Worm (Caenorhabditis elegans) whole organism, L1 larva: Measurements from ENCODE around the gene dgk-4.

Experiments used
- C04F5.9 ChIP-seq: sonication (generic microtip); optimal IDR thresholded peaks from 2 replicates; lab custom pipeline; 2016; ENCODE audit warnings: missing genetic modification characterization, missing compliant biosample characterization
- C16A3.4 ChIP-seq: fragments of 150-350 bp; optimal IDR thresholded peaks from 2 replicates; lab custom pipeline; 2014; ENCODE audit warnings: missing biosample characterization, missing genetic modification characterization
- C34B4.2 ChIP-seq: sonication (generic microtip); optimal IDR thresholded peaks from 2 replicates; lab custom pipeline; 2017; ENCODE audit warnings: mild to moderate bottlenecking, missing genetic modification characterization, missing compliant biosample characterization
- Y116A8C.19 ChIP-seq: sonication (generic microtip); optimal IDR thresholded peaks from 2 replicates; lab custom pipeline; 2016; ENCODE audit warnings: missing compliant biosample characterization, missing genetic modification characterization, borderline replicate concordance
- aly-2 ChIP-seq: fragments of 150-350 bp; optimal IDR thresholded peaks from 2 replicates; lab custom pipeline; 2014; ENCODE audit warnings: missing biosample characterization, missing genetic modification characterization
- blmp-1 ChIP-seq: fragments of 150-350 bp; optimal IDR thresholded peaks from 2 replicates; lab custom pipeline; 2014; ENCODE audit warnings: missing biosample characterization, missing genetic modification characterization
- ceh-82 ChIP-seq, 3 experiments: fragments of 150-350 bp in 1 of 3; sonication (generic microtip) in 2 of 3; optimal IDR thresholded peaks; 2 replicates each; lab custom pipeline; 2014 to 2017; ENCODE audit warnings: missing biosample characterization in 3 of 3, missing genetic modification characterization in 3 of 3
- dpl-1 ChIP-seq, 3 experiments: fragments of 150-350 bp in 2 of 3; sonication (generic microtip) in 1 of 3; optimal IDR thresholded peaks; 2 replicates each; lab custom pipeline; 2014 to 2017; ENCODE audit warnings: missing biosample characterization in 3 of 3, missing genetic modification characterization in 3 of 3, missing genetic modification reagents in 3 of 3
- dsc-1 ChIP-seq: sonication (generic microtip); optimal IDR thresholded peaks from 2 replicates; lab custom pipeline; 2016; ENCODE audit warnings: mild to moderate bottlenecking, missing genetic modification characterization, missing compliant biosample characterization
- efl-3 ChIP-seq: fragments of 200-800 bp; sonication (Bioruptor generic); optimal IDR thresholded peaks from 2 replicates; lab custom pipeline; 2018; ENCODE audit warnings: mild to moderate bottlenecking, missing genetic modification characterization, missing compliant biosample characterization
- egl-13 ChIP-seq: sonication (generic microtip); optimal IDR thresholded peaks from 2 replicates; lab custom pipeline; 2016; ENCODE audit warnings: missing genotype, missing genetic modification reagents, missing genetic modification characterization, missing compliant biosample characterization
- egl-27 ChIP-seq, 2 experiments: fragments of 150-350 bp in 1 of 2; sonication (generic microtip); optimal IDR thresholded peaks; 3 replicates each; lab custom pipeline; 2017 to 2018; ENCODE audit warnings: missing biosample characterization in 2 of 2, missing genetic modification characterization in 2 of 2, missing genetic modification reagents in 2 of 2
- elt-2 ChIP-seq: sonication (generic microtip); optimal IDR thresholded peaks from 2 replicates; lab custom pipeline; 2016; ENCODE audit warnings: missing genetic modification characterization, mild to moderate bottlenecking, inconsistent platforms, missing compliant biosample characterization, missing genetic modification reagents
- elt-3 ChIP-seq, 6 experiments: fragments of 150-350 bp in 1 of 6; sonication (generic microtip); optimal IDR thresholded peaks; 2 replicates each; lab custom pipeline; 2017 to 2018; ENCODE audit warnings: missing biosample characterization in 6 of 6, missing genetic modification characterization in 6 of 6, inconsistent platforms in 1 of 6
- fkh-4 ChIP-seq: sonication (generic microtip); optimal IDR thresholded peaks from 2 replicates; lab custom pipeline; 2016; ENCODE audit warnings: missing compliant biosample characterization, missing genetic modification characterization, borderline replicate concordance
- fkh-8 ChIP-seq: sonication (generic microtip); optimal IDR thresholded peaks from 2 replicates; lab custom pipeline; 2016; ENCODE audit warnings: mild to moderate bottlenecking, missing genetic modification characterization, missing compliant biosample characterization
- fos-1 ChIP-seq: fragments of 150-350 bp; optimal IDR thresholded peaks from 2 replicates; lab custom pipeline; 2014; ENCODE audit warnings: missing biosample characterization, missing genetic modification characterization
- hlh-17 ChIP-seq: fragments of 200-800 bp; sonication (Bioruptor generic); optimal IDR thresholded peaks from 2 replicates; lab custom pipeline; 2018; ENCODE audit warnings: missing genetic modification characterization, mild to moderate bottlenecking, missing compliant biosample characterization, moderate library complexity, borderline replicate concordance
- hpl-2 ChIP-seq: fragments of 150-350 bp; optimal IDR thresholded peaks from 2 replicates; lab custom pipeline; 2014; ENCODE audit warnings: missing biosample characterization, missing genetic modification reagents, missing genetic modification characterization
- irx-1 ChIP-seq: sonication (generic microtip); optimal IDR thresholded peaks from 2 replicates; lab custom pipeline; 2016; ENCODE audit warnings: missing genetic modification characterization, missing compliant biosample characterization
- isw-1 ChIP-seq: fragments of 200-800 bp; sonication (Bioruptor generic); IDR thresholded peaks from 2 replicates; pipeline ENCODE4 v1.3.6; 2022; ENCODE audit warnings: missing genetic modification characterization, missing compliant biosample characterization
- jun-1 ChIP-seq: fragments of 150-350 bp; optimal IDR thresholded peaks from 2 replicates; lab custom pipeline; 2014; ENCODE audit warnings: missing biosample characterization, missing genetic modification reagents, missing genetic modification characterization
- lin-13 ChIP-seq: fragments of 150-350 bp; optimal IDR thresholded peaks from 2 replicates; lab custom pipeline; 2014; ENCODE audit warnings: missing biosample characterization, missing genetic modification reagents, missing genetic modification characterization
- lin-15B ChIP-seq: fragments of 150-350 bp; sonication (generic microtip); optimal IDR thresholded peaks from 3 replicates; lab custom pipeline; 2014; ENCODE audit warnings: missing biosample characterization, missing genetic modification characterization
- lin-35 ChIP-seq, 2 experiments: fragments of 150-350 bp; optimal IDR thresholded peaks; 2 replicates each; lab custom pipeline; 2014; ENCODE audit warnings: missing biosample characterization in 2 of 2, missing genetic modification characterization in 2 of 2, missing genetic modification reagents in 2 of 2
- lir-3 ChIP-seq: sonication (generic microtip); optimal IDR thresholded peaks from 2 replicates; lab custom pipeline; 2016; ENCODE audit warnings: mild to moderate bottlenecking, missing genetic modification characterization, moderate library complexity, missing compliant biosample characterization; ENCODE audit not compliant: poor library complexity
- lsy-2 ChIP-seq, 2 experiments: fragments of 150-350 bp; optimal IDR thresholded peaks; 2 replicates each; lab custom pipeline; 2014; ENCODE audit warnings: missing biosample characterization in 2 of 2, missing genetic modification characterization in 2 of 2
- mdl-1 ChIP-seq, 2 experiments: fragments of 150-350 bp; optimal IDR thresholded peaks; 2 replicates each; lab custom pipeline; 2014 to 2017; ENCODE audit warnings: missing biosample characterization in 2 of 2, missing genetic modification characterization in 2 of 2, inconsistent platforms in 1 of 2
- mep-1 ChIP-seq: fragments of 150-350 bp; optimal IDR thresholded peaks from 2 replicates; lab custom pipeline; 2014; ENCODE audit warnings: missing biosample characterization, missing genetic modification characterization
- nhr-12 ChIP-seq: sonication (generic microtip); optimal IDR thresholded peaks from 2 replicates; lab custom pipeline; 2017; ENCODE audit warnings: missing biosample characterization, missing genetic modification characterization
- nhr-20 ChIP-seq: sonication (generic microtip); optimal IDR thresholded peaks from 2 replicates; lab custom pipeline; 2016; ENCODE audit warnings: mild to moderate bottlenecking, missing genetic modification characterization, missing compliant biosample characterization
- nhr-237 ChIP-seq: fragments of 150-350 bp; optimal IDR thresholded peaks from 2 replicates; lab custom pipeline; 2014; ENCODE audit warnings: missing biosample characterization, missing genetic modification characterization
- nhr-47 ChIP-seq: sonication (generic microtip); optimal IDR thresholded peaks from 2 replicates; lab custom pipeline; 2016; ENCODE audit warnings: mild to moderate bottlenecking, missing genetic modification characterization, moderate library complexity, missing compliant biosample characterization
- nhr-85 ChIP-seq: sonication (generic microtip); peaks from one replicate; lab custom pipeline; 2016; ENCODE audit warnings: missing genetic modification characterization, inconsistent platforms, missing compliant biosample characterization
- nhr-90 ChIP-seq: sonication (generic microtip); optimal IDR thresholded peaks from 2 replicates; lab custom pipeline; 2016; ENCODE audit warnings: mild to moderate bottlenecking, missing genetic modification characterization, missing compliant biosample characterization; ENCODE audit not compliant: poor library complexity
- pax-3 ChIP-seq: fragments of 200-800 bp; sonication (Bioruptor generic); optimal IDR thresholded peaks from 2 replicates; lab custom pipeline; 2018; ENCODE audit warnings: mild to moderate bottlenecking, missing genetic modification characterization, moderate library complexity, missing compliant biosample characterization
- pqm-1 ChIP-seq: sonication (generic microtip); optimal IDR thresholded peaks from 3 replicates; lab custom pipeline; 2017; ENCODE audit warnings: missing biosample characterization, missing genetic modification characterization
- rnt-1 ChIP-seq: sonication (generic microtip); optimal IDR thresholded peaks from 2 replicates; lab custom pipeline; 2016; ENCODE audit warnings: mild to moderate bottlenecking, missing genetic modification characterization, moderate library complexity, missing compliant biosample characterization
- snpc-4 ChIP-seq: fragments of 150-350 bp; optimal IDR thresholded peaks from 2 replicates; lab custom pipeline; 2014; ENCODE audit warnings: missing biosample characterization, missing genetic modification characterization
- snu-23 ChIP-seq: sonication (generic microtip); optimal IDR thresholded peaks from 2 replicates; lab custom pipeline; 2016; ENCODE audit warnings: missing genetic modification characterization, missing compliant biosample characterization
- sox-4 ChIP-seq: sonication (generic microtip); optimal IDR thresholded peaks from 2 replicates; lab custom pipeline; 2016; ENCODE audit warnings: missing genetic modification characterization, missing compliant biosample characterization
- swsn-7 ChIP-seq: sonication (generic microtip); optimal IDR thresholded peaks from 2 replicates; lab custom pipeline; 2016; ENCODE audit warnings: missing genetic modification characterization, missing compliant biosample characterization
- tbx-2 ChIP-seq: sonication (generic microtip); optimal IDR thresholded peaks from 2 replicates; lab custom pipeline; 2016; ENCODE audit warnings: missing genetic modification characterization, missing compliant biosample characterization
- unc-62 ChIP-seq: fragments of 150-350 bp; optimal IDR thresholded peaks from 2 replicates; lab custom pipeline; 2014; ENCODE audit warnings: missing biosample characterization, missing genetic modification reagents, missing genetic modification characterization
- unc-98 ChIP-seq: fragments of 200-800 bp; sonication (Bioruptor generic); IDR thresholded peaks from 2 replicates; pipeline ENCODE4 v1.3.6; 2022; ENCODE audit warnings: missing genetic modification characterization, missing compliant biosample characterization
- vab-15 ChIP-seq: sonication (generic microtip); optimal IDR thresholded peaks from 2 replicates; lab custom pipeline; 2017; ENCODE audit warnings: missing genotype, mild to moderate bottlenecking, missing genetic modification characterization, missing compliant biosample characterization
- xbp-1 ChIP-seq: sonication (generic microtip); optimal IDR thresholded peaks from 2 replicates; lab custom pipeline; 2016; ENCODE audit warnings: missing genetic modification characterization, missing compliant biosample characterization
- ztf-11 ChIP-seq, 2 experiments: sonication (generic microtip); optimal IDR thresholded peaks; 2 replicates each; lab custom pipeline; 2016 to 2017; ENCODE audit warnings: missing genetic modification characterization in 2 of 2, missing biosample characterization in 1 of 2, missing compliant biosample characterization in 1 of 2
- ztf-4 ChIP-seq: fragments of 150-350 bp; optimal IDR thresholded peaks from 2 replicates; lab custom pipeline; 2014; ENCODE audit warnings: missing biosample characterization, missing genetic modification characterization

Gene dgk-4

DNA sequence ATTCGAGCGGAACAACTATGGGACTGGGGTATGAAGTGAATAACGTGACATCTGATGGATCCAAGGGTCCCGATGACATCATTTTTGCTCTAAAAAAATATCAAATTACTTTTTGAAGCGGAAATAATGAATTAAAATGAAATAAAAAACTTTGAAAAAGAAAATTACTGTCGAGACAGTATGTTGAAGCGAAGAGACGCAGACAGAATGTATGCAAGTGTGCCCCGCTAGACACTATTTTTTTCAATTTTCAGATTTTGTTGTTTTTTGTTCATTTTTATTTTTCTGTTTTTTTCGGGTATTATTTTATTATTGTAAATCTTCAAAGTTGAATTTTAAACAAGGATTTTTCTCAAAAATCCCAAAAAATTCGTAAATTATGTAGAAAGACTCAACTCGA lies 12.4 kb upstream of the dgk-4 start, which contains the start of gene F42A9.8 (continued):
- TF ChIP-seq dpl-1 (GFP tag; optimal IDR thresholded peaks at IDR 0.05; lab: Kevin White, UChicago) (peak in 1 of 3 experiments; percentile 30), lsy-2 (tag; optimal IDR thresholded peaks at IDR 0.05; lab: Kevin White, UChicago) (peak; percentile 18 to 49), sox-4 (tag; lab: Kevin White, UChicago) (no peak), snu-23 (GFP tag; lab: Kevin White, UChicago) (peak; percentile 35)

DNA sequence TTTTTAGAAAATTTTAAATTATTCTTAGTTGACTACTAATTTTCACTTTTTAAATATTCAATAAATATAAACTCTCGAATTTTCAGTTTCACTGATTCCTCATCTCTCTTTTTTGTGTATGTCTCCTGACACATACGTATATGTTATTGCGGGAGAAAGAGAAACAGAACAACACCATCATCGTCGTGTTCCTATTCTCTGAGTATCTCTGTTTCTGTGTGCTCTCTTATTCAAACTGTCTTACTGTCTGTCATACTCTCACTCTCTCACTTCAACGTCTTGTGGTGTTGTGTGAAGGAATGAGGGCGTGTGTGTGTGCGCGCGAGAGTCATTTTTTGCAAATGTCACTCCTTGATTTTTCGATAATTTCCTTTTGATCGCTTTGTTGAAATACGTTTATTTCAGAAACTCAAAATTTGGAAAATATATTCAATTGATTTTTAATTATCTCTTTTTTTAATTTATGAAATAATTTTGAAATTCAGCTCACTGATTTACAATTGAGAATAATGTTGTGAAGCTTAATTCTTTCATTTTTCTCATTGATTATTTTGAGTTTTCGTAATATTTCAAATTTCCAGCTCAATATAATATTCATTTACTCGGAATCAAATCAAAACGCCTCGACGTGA lies 10.9 kb upstream of the dgk-4 start, which contains the start of gene lin-49:
Gene lin-49, plus strand, starts transcription at position 582 of the 632 bp plus-strand sequence.
- TF ChIP-seq fkh-4 = no peak
- no peak for TF ChIP-seq nhr-237
- TF ChIP-seq egl-27 (tag; optimal IDR thresholded peaks at IDR 0.05; lab: Kevin White, UChicago) = no peak
- no peak for TF ChIP-seq lin-15B (tag; lab: Kevin White, UChicago)
- peak; percentile 31 to 48 (median 44) for TF ChIP-seq dpl-1 (GFP tag; optimal IDR thresholded peaks at IDR 0.05; lab: Kevin White, UChicago)
- TF ChIP-seq blmp-1 = peak; percentile 86
- no peak for TF ChIP-seq C04F5.9 (tag; lab: Kevin White, UChicago)
- TF ChIP-seq lin-13 (GFP tag; lab: Kevin White, UChicago) = peak; percentile 43
- peak; percentile 1 for TF ChIP-seq dsc-1 (tag; lab: Kevin White, UChicago)
- TF ChIP-seq ceh-82 (tag; optimal IDR thresholded peaks at IDR 0.05; lab: Kevin White, UChicago) = peak in 2 of 3 experiments; percentile 31 to 63
- peak; percentile 80 for TF ChIP-seq snu-23 (GFP tag; lab: Kevin White, UChicago)
- no peak for TF ChIP-seq unc-98 (GFP tag; lab: Robert Waterston, UW)
- peak in 2 of 6 experiments; percentile 25 to 35 for TF ChIP-seq elt-3 (tag; optimal IDR thresholded peaks at IDR 0.05; lab: Kevin White, UChicago)
- peak; percentile 17 for TF ChIP-seq egl-13 (tag; lab: Kevin White, UChicago)
- TF ChIP-seq rnt-1 (tag; lab: Kevin White, UChicago) = peak; percentile 65
- peak; percentile 64 for TF ChIP-seq nhr-47 (tag; lab: Kevin White, UChicago)
- peak; percentile 42 for TF ChIP-seq tbx-2 (tag; lab: Kevin White, UChicago)
- TF ChIP-seq pax-3 (tag; lab: Kevin White, UChicago) = no peak
- TF ChIP-seq mep-1 (tag; lab: Kevin White, UChicago) = peak; percentile 90
- no peak for TF ChIP-seq ztf-11 (tag; optimal IDR thresholded peaks at IDR 0.05; lab: Kevin White, UChicago)
- no peak for TF ChIP-seq snpc-4
- no peak for TF ChIP-seq hpl-2 (GFP tag; lab: Kevin White, UChicago)
- TF ChIP-seq mdl-1 (tag; optimal IDR thresholded peaks at IDR 0.05; lab: Kevin White, UChicago) = peak in 1 of 2 experiments; percentile 57
- no peak for TF ChIP-seq efl-3 (GFP tag; lab: Kevin White, UChicago)
- no peak for TF ChIP-seq unc-62 (GFP tag; lab: Kevin White, UChicago)
- peak; percentile 9 for TF ChIP-seq jun-1 (tag; lab: Kevin White, UChicago)
- peak; percentile 46 for TF ChIP-seq xbp-1 (tag; lab: Kevin White, UChicago)
- TF ChIP-seq nhr-20 (tag; lab: Kevin White, UChicago) = peak; percentile 61
- no peak for TF ChIP-seq pqm-1 (tag; lab: Kevin White, UChicago)
- no peak for TF ChIP-seq C34B4.2 (tag; lab: Kevin White, UChicago)
- peak; percentile 33 for TF ChIP-seq nhr-90 (tag; lab: Kevin White, UChicago)
- peak; percentile 70 for TF ChIP-seq fkh-8 (tag; lab: Kevin White, UChicago)
- TF ChIP-seq lin-35 (GFP tag; optimal IDR thresholded peaks at IDR 0.05; lab: Kevin White, UChicago) = peak; percentile 64 to 79
- peak; percentile 1 for TF ChIP-seq irx-1 (tag; lab: Kevin White, UChicago)
- peak; percentile 42 for TF ChIP-seq ztf-4 (tag; lab: Kevin White, UChicago)
- peak; percentile 58 for TF ChIP-seq swsn-7 (tag; lab: Kevin White, UChicago)
- TF ChIP-seq nhr-12 (tag; lab: Kevin White, UChicago) = no peak
- TF ChIP-seq C16A3.4 (tag; lab: Kevin White, UChicago) = peak; percentile 60
- no peak for TF ChIP-seq Y116A8C.19
- no peak for TF ChIP-seq elt-2 (tag; lab: Kevin White, UChicago)
- TF ChIP-seq lir-3 (tag; lab: Kevin White, UChicago) = peak; percentile 49
- peak; percentile 87 for TF ChIP-seq nhr-85 (tag; lab: Kevin White, UChicago)
- peak; percentile 57 for TF ChIP-seq fos-1 (tag; lab: Kevin White, UChicago)
- peak; percentile 28 for TF ChIP-seq aly-2 (tag; lab: Kevin White, UChicago)
- TF ChIP-seq vab-15 (tag; lab: Kevin White, UChicago) = no peak
- no peak for TF ChIP-seq hlh-17
- no peak for TF ChIP-seq isw-1
